Fruit fly (Drosophila melanogaster) whole organism, embryonic: ENCODE data around the gene CG43980.

Experiments
- Atf3 ChIP-seq: fragments of 200-800 bp; sonication (Bioruptor generic); optimal IDR thresholded peaks from 3 replicates; lab custom pipeline; 2016; ENCODE audit warnings: missing biosample characterization, missing genetic modification characterization
- Bdp1 ChIP-seq: fragments of 200-800 bp; sonication (Bioruptor generic); optimal IDR thresholded peaks from 3 replicates; lab custom pipeline; 2016; ENCODE audit warnings: missing biosample characterization, missing genetic modification characterization
- CG10366 ChIP-seq: fragments of 200-800 bp; sonication (Bioruptor generic); IDR thresholded peaks from 2 replicates; pipeline ENCODE4 v1.3.6; 2022; ENCODE audit warnings: missing biosample characterization, missing genetic modification characterization
- CG31441 ChIP-seq: fragments of 200-800 bp; sonication (Bioruptor generic); IDR thresholded peaks from 2 replicates; pipeline ENCODE4 v1.3.6; 2022; ENCODE audit warnings: missing biosample characterization, missing genetic modification characterization
- CG34224 ChIP-seq: fragments of 200-800 bp; sonication (Bioruptor generic); IDR thresholded peaks from 3 replicates; pipeline ENCODE4 v1.3.6; 2022; ENCODE audit warnings: missing biosample characterization, missing genetic modification characterization; ENCODE audit not compliant: partially characterized antibody
- CG3726 ChIP-seq: fragments of 200-800 bp; sonication (Bioruptor generic); IDR thresholded peaks from 3 replicates; pipeline ENCODE4, ENCODE4 v1.3.6; 2022; ENCODE audit warnings: missing biosample characterization, missing genetic modification characterization
- CG6254 ChIP-seq: fragments of 200-800 bp; sonication (Bioruptor generic); optimal IDR thresholded peaks from 3 replicates; lab custom pipeline; 2017; ENCODE audit warnings: mild to moderate bottlenecking, missing biosample characterization, missing genetic modification reagents, missing genetic modification characterization
- CG6683 ChIP-seq: fragments of 200-800 bp; sonication (Bioruptor generic); optimal IDR thresholded peaks from 2 replicates; lab custom pipeline; 2017; ENCODE audit warnings: missing biosample characterization, mild to moderate bottlenecking, missing genetic modification characterization, missing genetic modification reagents
- CG6765 ChIP-seq: fragments of 200-800 bp; sonication (Bioruptor generic); optimal IDR thresholded peaks from 3 replicates; lab custom pipeline; 2017; ENCODE audit warnings: missing biosample characterization, mild to moderate bottlenecking, missing genetic modification characterization
- CG7987 ChIP-seq: fragments of 200-800 bp; sonication (Bioruptor generic); optimal IDR thresholded peaks from 2 replicates; lab custom pipeline; 2018; ENCODE audit warnings: missing biosample characterization, mild to moderate bottlenecking, missing genetic modification characterization, moderate library complexity
- CG8281 ChIP-seq: fragments of 200-800 bp; sonication (Bioruptor generic); optimal IDR thresholded peaks from 2 replicates; lab custom pipeline; 2018; ENCODE audit warnings: missing biosample characterization, mild to moderate bottlenecking, missing genetic modification characterization, moderate library complexity
- CG8359 ChIP-seq: fragments of 200-800 bp; sonication (Bioruptor generic); optimal IDR thresholded peaks from 2 replicates; lab custom pipeline; 2017; ENCODE audit warnings: missing biosample characterization, mild to moderate bottlenecking, missing genetic modification characterization, borderline replicate concordance
- D19A ChIP-seq: fragments of 200-800 bp; optimal IDR thresholded peaks from 3 replicates; lab custom pipeline; 2019; ENCODE audit warnings: missing biosample characterization, mild to moderate bottlenecking, missing genetic modification characterization, moderate library complexity
- Dfd ChIP-seq, 2 experiments: fragments of >200 bp; optimal IDR thresholded peaks; 2 replicates each; lab custom pipeline; 2017; ENCODE audit warnings: missing biosample characterization in 2 of 2, missing genetic modification characterization in 2 of 2
- Dll ChIP-seq: fragments of 200-800 bp; sonication (Bioruptor generic); IDR thresholded peaks from 4 replicates; pipeline ENCODE4 v1.3.6; 2022; ENCODE audit warnings: missing biosample characterization, missing genetic modification characterization; ENCODE audit not compliant: partially characterized antibody
- HHEX ChIP-seq: fragments of 200-800 bp; sonication (Bioruptor generic); optimal IDR thresholded peaks from 3 replicates; lab custom pipeline; 2017; ENCODE audit warnings: missing biosample characterization, mild to moderate bottlenecking, missing genetic modification characterization, missing genetic modification reagents
- Hey ChIP-seq: fragments of 200-800 bp; sonication (Bioruptor generic); optimal IDR thresholded peaks from 3 replicates; lab custom pipeline; 2018; ENCODE audit warnings: missing biosample characterization, mild to moderate bottlenecking, missing genetic modification characterization
- Hmr ChIP-seq: fragments of 200-800 bp; sonication (Bioruptor generic); optimal IDR thresholded peaks from 3 replicates; lab custom pipeline; 2017; ENCODE audit warnings: mild to moderate bottlenecking, missing biosample characterization, missing genetic modification reagents, missing genetic modification characterization
- Hr3 ChIP-seq: fragments of 200-800 bp; sonication (Bioruptor generic); optimal IDR thresholded peaks from 3 replicates; lab custom pipeline; 2016; ENCODE audit warnings: missing biosample characterization, missing genetic modification characterization
- MBD-R2 ChIP-seq: fragments of 200-800 bp; sonication (Bioruptor generic); IDR thresholded peaks from 2 replicates; pipeline ENCODE4 v1.3.6; 2022; ENCODE audit warnings: missing biosample characterization, missing genetic modification characterization
- Mad ChIP-seq: fragments of 200-800 bp; sonication (Bioruptor generic); optimal IDR thresholded peaks from 2 replicates; lab custom pipeline; 2016; ENCODE audit warnings: missing biosample characterization, missing genetic modification characterization
- NFAT ChIP-seq: fragments of 200-800 bp; sonication (Bioruptor generic); IDR thresholded peaks from 2 replicates; pipeline ENCODE4 v1.3.6; 2022; ENCODE audit warnings: missing biosample characterization, missing genetic modification characterization
- Side ChIP-seq: fragments of 200-800 bp; sonication (Bioruptor generic); optimal IDR thresholded peaks from 2 replicates; lab custom pipeline; 2016; ENCODE audit warnings: missing biosample characterization, missing genetic modification characterization
- Ssrp ChIP-seq: fragments of 200-800 bp; sonication (Bioruptor generic); optimal IDR thresholded peaks from 2 replicates; lab custom pipeline; 2018; ENCODE audit warnings: missing biosample characterization, mild to moderate bottlenecking, missing genetic modification characterization, moderate library complexity
- ac ChIP-seq: fragments of 200-800 bp; sonication (Bioruptor generic); optimal IDR thresholded peaks from 3 replicates; lab custom pipeline; 2017; ENCODE audit warnings: missing biosample characterization, mild to moderate bottlenecking, missing genetic modification characterization
- aop ChIP-seq: fragments of 200-800 bp; sonication (Bioruptor generic); IDR thresholded peaks from 2 replicates; pipeline ENCODE4 v1.3.6; 2022; ENCODE audit warnings: missing biosample characterization, missing genetic modification characterization
- corto ChIP-seq: fragments of 200-800 bp; sonication (Bioruptor generic); optimal IDR thresholded peaks from 2 replicates; lab custom pipeline; 2016; ENCODE audit warnings: missing biosample characterization, mild to moderate bottlenecking, missing genetic modification characterization, moderate library complexity
- da ChIP-seq: fragments of 200-800 bp; sonication (Bioruptor generic); optimal IDR thresholded peaks from 2 replicates; lab custom pipeline; 2016; ENCODE audit warnings: missing biosample characterization, missing genetic modification characterization
- dmrt99B ChIP-seq: fragments of 200-800 bp; sonication (Bioruptor generic); optimal IDR thresholded peaks from 2 replicates; lab custom pipeline; 2018; ENCODE audit warnings: missing biosample characterization, mild to moderate bottlenecking, missing genetic modification characterization, moderate library complexity
- dpn ChIP-seq, 2 experiments: fragments of 200-800 bp; sonication (Bioruptor generic); optimal IDR thresholded peaks; 3 replicates each; lab custom pipeline; 2016; ENCODE audit warnings: missing biosample characterization in 2 of 2, missing genetic modification characterization in 2 of 2
- ems ChIP-seq: fragments of 200-800 bp; sonication (Bioruptor generic); optimal IDR thresholded peaks from 3 replicates; lab custom pipeline; 2016; ENCODE audit warnings: missing biosample characterization, missing genetic modification characterization
- exex ChIP-seq: fragments of 200-800 bp; sonication (Bioruptor generic); optimal IDR thresholded peaks from 4 replicates; lab custom pipeline; 2018; ENCODE audit warnings: missing biosample characterization, mild to moderate bottlenecking, missing genetic modification characterization, moderate library complexity
- gce ChIP-seq: fragments of 200-800 bp; sonication (Bioruptor generic); IDR thresholded peaks from 3 replicates; pipeline ENCODE4 v1.3.6; 2022; ENCODE audit warnings: missing biosample characterization, missing genetic modification characterization
- h ChIP-seq: fragments of >200 bp; optimal IDR thresholded peaks from 2 replicates; lab custom pipeline; 2017
- hkb ChIP-seq, 2 experiments: fragments of 200-800 bp in 1 of 2; fragments of >200 bp in 1 of 2; sonication (Bioruptor generic) in 1 of 2; IDR thresholded peaks in 1 of 2; optimal IDR thresholded peaks in 1 of 2; 2 replicates each; pipeline versions ENCODE4 v1.3.6 to Lab custom; 2017 to 2022; ENCODE audit warnings: missing biosample characterization in 1 of 2, missing genetic modification characterization in 1 of 2
- jing ChIP-seq: fragments of 200-800 bp; sonication (Bioruptor generic); optimal IDR thresholded peaks from 2 replicates; lab custom pipeline; 2018; ENCODE audit warnings: missing biosample characterization, mild to moderate bottlenecking, missing genetic modification characterization
- klu ChIP-seq: fragments of 200-800 bp; sonication (Bioruptor generic); IDR thresholded peaks from 2 replicates; pipeline ENCODE4 v1.3.6; 2022; ENCODE audit warnings: missing biosample characterization, missing genetic modification characterization
- kni ChIP-seq: fragments of 200-800 bp; sonication (Bioruptor generic); optimal IDR thresholded peaks from 3 replicates; lab custom pipeline; 2017; ENCODE audit warnings: mild to moderate bottlenecking, missing biosample characterization, missing genetic modification reagents, missing genetic modification characterization
- knrl ChIP-seq: fragments of 200-800 bp; sonication (Bioruptor generic); IDR thresholded peaks from 3 replicates; pipeline ENCODE4 v1.3.6; 2022; ENCODE audit warnings: missing biosample characterization, missing genetic modification characterization; ENCODE audit not compliant: partially characterized antibody
- lola ChIP-seq, 3 experiments: fragments of >200 bp in 2 of 3; fragments of 200-800 bp in 1 of 3; sonication (Bioruptor generic) in 1 of 3; optimal IDR thresholded peaks; 2 replicates each; lab custom pipeline; 2017 to 2019; ENCODE audit warnings: missing biosample characterization in 3 of 3, missing genetic modification characterization in 3 of 3, mild to moderate bottlenecking in 1 of 3, moderate library complexity in 1 of 3
- luna ChIP-seq: fragments of 200-800 bp; sonication (Bioruptor generic); optimal IDR thresholded peaks from 2 replicates; lab custom pipeline; 2016; ENCODE audit warnings: missing biosample characterization, missing genetic modification characterization
- nom ChIP-seq: fragments of 200-800 bp; sonication (Bioruptor generic); optimal IDR thresholded peaks from 2 replicates; lab custom pipeline; 2017; ENCODE audit warnings: missing biosample characterization, missing genetic modification characterization, mild to moderate bottlenecking, moderate library complexity, missing genetic modification reagents
- p53 ChIP-seq: fragments of 200-800 bp; sonication (Bioruptor generic); optimal IDR thresholded peaks from 2 replicates; lab custom pipeline; 2016; ENCODE audit warnings: missing biosample characterization, missing genetic modification characterization
- pros ChIP-seq: fragments of 200-800 bp; sonication (Bioruptor generic); optimal IDR thresholded peaks from 3 replicates; lab custom pipeline; 2019; ENCODE audit warnings: missing biosample characterization, mild to moderate bottlenecking, missing genetic modification characterization, moderate library complexity
- salm ChIP-seq: fragments of 200-800 bp; sonication (Bioruptor generic); optimal IDR thresholded peaks from 2 replicates; lab custom pipeline; 2018; ENCODE audit warnings: missing biosample characterization, mild to moderate bottlenecking, missing genetic modification characterization
- sens-2 ChIP-seq: fragments of 200-800 bp; sonication (Bioruptor generic); IDR thresholded peaks from 2 replicates; pipeline ENCODE4 v1.3.6; 2022; ENCODE audit warnings: missing biosample characterization, missing genetic modification characterization
- sqz ChIP-seq: fragments of 200-800 bp; sonication (Bioruptor generic); optimal IDR thresholded peaks from 3 replicates; lab custom pipeline; 2018; ENCODE audit warnings: missing biosample characterization, mild to moderate bottlenecking, missing genetic modification characterization
- tx ChIP-seq: fragments of 200-800 bp; sonication (Bioruptor generic); optimal IDR thresholded peaks from 2 replicates; lab custom pipeline; 2016; ENCODE audit warnings: missing biosample characterization, missing genetic modification characterization
- wek ChIP-seq: fragments of 200-800 bp; sonication (Bioruptor generic); optimal IDR thresholded peaks from 3 replicates; lab custom pipeline; 2018; ENCODE audit warnings: missing biosample characterization, mild to moderate bottlenecking, missing genetic modification characterization, moderate library complexity
- zfh2 ChIP-seq: fragments of 200-800 bp; sonication (Bioruptor generic); optimal IDR thresholded peaks from 2 replicates; lab custom pipeline; 2016; ENCODE audit warnings: missing biosample characterization, missing genetic modification characterization

CG43980 gene

DNA sequence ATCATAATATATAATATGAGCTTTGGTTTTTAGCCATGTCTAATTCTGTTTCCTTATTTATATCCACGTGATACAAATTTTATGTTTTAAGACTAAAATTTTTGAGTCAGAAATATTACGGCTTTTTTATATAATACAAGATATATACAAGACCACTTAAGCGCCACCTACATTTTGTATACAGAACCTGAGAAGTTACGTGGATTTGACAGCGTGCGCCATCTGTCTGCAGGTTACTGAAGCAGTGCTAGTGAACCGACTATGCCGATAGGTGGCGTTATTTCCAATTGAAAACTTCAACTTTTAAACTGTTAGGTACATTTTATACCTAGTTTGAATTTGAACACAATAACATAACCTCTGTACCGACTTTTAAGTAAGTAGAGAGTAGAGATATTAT, 8.0 kb downstream of the CG43980 start (continued):
- no peak for TF ChIP-seq exex (tag; lab: Kevin White, UChicago)
- TF ChIP-seq p53, result peak; percentile 19
- peak; percentile 74 for TF ChIP-seq CG7987 (GFP tag; lab: Kevin White, UChicago)
- TF ChIP-seq CG3726 (GFP tag; lab: Robert Waterston, UW), result no peak
- TF ChIP-seq zfh2, result peak; percentile 40
- peak; percentile 37; the same call in 1 of the 2 replicates for TF ChIP-seq CG31441 (GFP tag; lab: Robert Waterston, UW)
- no peak for TF ChIP-seq Hey (tag; lab: Kevin White, UChicago)
- TF ChIP-seq hkb (optimal IDR thresholded peaks at IDR 0.05; lab: Kevin White, UChicago), result no peak
- TF ChIP-seq hkb (GFP tag; IDR thresholded peaks at IDR 0.05; lab: Robert Waterston, UW), result peak; percentile 55; the same call in 1 of the 2 replicates
- TF ChIP-seq aop, result peak; percentile 55; the same call in 1 of the 2 replicates
- TF ChIP-seq h, result no peak
- TF ChIP-seq ac (GFP tag; lab: Kevin White, UChicago), result no peak
- TF ChIP-seq salm, result no peak
- no peak for TF ChIP-seq gce (GFP tag; lab: Robert Waterston, UW)
- no peak for TF ChIP-seq Dll (GFP tag; lab: Robert Waterston, UW)
- TF ChIP-seq dpn (GFP tag; optimal IDR thresholded peaks at IDR 0.05; lab: Kevin White, UChicago), result peak; percentile 77 to 82
- no peak for TF ChIP-seq nom (GFP tag; lab: Kevin White, UChicago)
- TF ChIP-seq corto (GFP tag; lab: Kevin White, UChicago), result no peak
- no peak for TF ChIP-seq CG6765 (GFP tag; lab: Kevin White, UChicago)
- TF ChIP-seq CG8359 (GFP tag; lab: Kevin White, UChicago), result no peak
- TF ChIP-seq Ssrp (tag; lab: Kevin White, UChicago), result peak; percentile 46
- TF ChIP-seq ems, result peak; percentile 33
- peak; percentile 88 for TF ChIP-seq NFAT (GFP tag; lab: Robert Waterston, UW)
- TF ChIP-seq CG10366 (GFP tag; lab: Robert Waterston, UW), result peak; percentile 69
- no peak for TF ChIP-seq luna
- TF ChIP-seq D19A (tag; lab: Kevin White, UChicago), result peak; percentile 47
- TF ChIP-seq kni, result no peak
- no peak for TF ChIP-seq CG8281 (tag; lab: Kevin White, UChicago)
- no peak for TF ChIP-seq CG6683 (GFP tag; lab: Kevin White, UChicago)
- no peak for TF ChIP-seq wek (GFP tag; lab: Kevin White, UChicago)
- TF ChIP-seq Hmr (GFP tag; lab: Kevin White, UChicago), result peak; percentile 70
- no peak for TF ChIP-seq klu (GFP tag; lab: Robert Waterston, UW)
- TF ChIP-seq CG6254 (GFP tag; lab: Kevin White, UChicago), result no peak
- TF ChIP-seq Atf3 (GFP tag; lab: Kevin White, UChicago), result peak; percentile 74
- no peak for TF ChIP-seq sqz
- peak; percentile 8 for TF ChIP-seq jing (GFP tag; lab: Kevin White, UChicago)
- peak; percentile 32; the same call in 1 of the 2 replicates for TF ChIP-seq sens-2 (GFP tag; lab: Robert Waterston, UW)
- TF ChIP-seq MBD-R2, result peak; percentile 29; the same call in 1 of the 2 replicates
- TF ChIP-seq Dfd (GFP tag; optimal IDR thresholded peaks at IDR 0.05; lab: Kevin White, UChicago), result no peak
- TF ChIP-seq pros (GFP tag; lab: Kevin White, UChicago), result no peak
- no peak for TF ChIP-seq HHEX (GFP tag; lab: Kevin White, UChicago)
- TF ChIP-seq da (GFP tag; lab: Kevin White, UChicago), result peak; percentile 36
- peak in 1 of 3 experiments; percentile 26 for TF ChIP-seq lola (GFP tag; optimal IDR thresholded peaks at IDR 0.05; lab: Kevin White, UChicago)
- TF ChIP-seq Side (GFP tag; lab: Kevin White, UChicago), result peak; percentile 66
- TF ChIP-seq Hr3 (GFP tag; lab: Kevin White, UChicago), result peak; percentile 81
- peak; percentile 57 for TF ChIP-seq dmrt99B
- TF ChIP-seq knrl (GFP tag; lab: Robert Waterston, UW), result peak; percentile 52; the same call in 1 of the 3 replicates
- peak; percentile 46 for TF ChIP-seq tx
- TF ChIP-seq Bdp1 (GFP tag; lab: Kevin White, UChicago), result no peak
- TF ChIP-seq Mad (GFP tag; lab: Kevin White, UChicago), result peak; percentile 63
- TF ChIP-seq CG34224 (GFP tag; lab: Robert Waterston, UW), result no peak
